Worm (Caenorhabditis elegans) whole organism, young adult: ENCODE measurements around the gene nhr-97.

Source experiments
- B0261.1 ChIP-seq: sonication (generic microtip); optimal IDR thresholded peaks from 2 replicates; lab custom pipeline; 2016; ENCODE audit warnings: mild to moderate bottlenecking, missing genetic modification characterization, moderate library complexity, missing compliant biosample characterization
- D2030.7 ChIP-seq: fragments of 200-800 bp; sonication (Bioruptor generic); IDR thresholded peaks from 2 replicates; pipeline ENCODE4 v1.3.6; 2022; ENCODE audit warnings: missing genetic modification reagents, missing genetic modification characterization, missing compliant biosample characterization
- F23B12.7 ChIP-seq: sonication (generic microtip); optimal IDR thresholded peaks from 2 replicates; lab custom pipeline; 2017; ENCODE audit warnings: missing genetic modification characterization, mild to moderate bottlenecking, missing compliant biosample characterization, antibody characterized with exemption, moderate library complexity; ENCODE audit not compliant: insufficient read depth
- F33H1.4 ChIP-seq: fragments of 200-800 bp; sonication (Bioruptor generic); IDR thresholded peaks from 2 replicates; pipeline ENCODE4 v1.3.6; 2022; ENCODE audit warnings: missing genetic modification reagents, missing genetic modification characterization, missing compliant biosample characterization
- F55B11.4 ChIP-seq: sonication (generic microtip); optimal IDR thresholded peaks from 2 replicates; lab custom pipeline; 2016; ENCODE audit warnings: missing compliant biosample characterization, missing genetic modification characterization, borderline replicate concordance; ENCODE audit not compliant: insufficient read depth
- K11D2.4 ChIP-seq: fragments of 200-800 bp; sonication (Bioruptor generic); IDR thresholded peaks from 2 replicates; pipeline ENCODE4 v1.3.6; 2022; ENCODE audit warnings: missing genetic modification reagents, missing genetic modification characterization, missing compliant biosample characterization
- K12H6.12 ChIP-seq: fragments of 200-800 bp; sonication (Bioruptor generic); optimal IDR thresholded peaks from 2 replicates; lab custom pipeline; 2018; ENCODE audit warnings: mild to moderate bottlenecking, missing genetic modification characterization, missing compliant biosample characterization
- T07F8.4 ChIP-seq: sonication (generic microtip); optimal IDR thresholded peaks from 2 replicates; lab custom pipeline; 2016; ENCODE audit warnings: mild to moderate bottlenecking, missing genetic modification characterization, moderate library complexity, missing compliant biosample characterization
- Y67H2A.10 ChIP-seq: fragments of 200-800 bp; sonication (Bioruptor generic); conservative IDR thresholded peaks from 2 replicates; pipeline ENCODE4 v1.3.6; 2022; ENCODE audit warnings: missing genetic modification reagents, missing genetic modification characterization, missing compliant biosample characterization
- ama-1 ChIP-seq, 3 experiments: fragments of 150-350 bp in 1 of 3; sonication (generic microtip) in 2 of 3; optimal IDR thresholded peaks; 2 replicates each; lab custom pipeline; 2014 to 2018; ENCODE audit warnings: missing biosample characterization in 2 of 3, missing genetic modification characterization in 2 of 3, missing genetic modification reagents in 2 of 3
- aptf-2 ChIP-seq: fragments of 200-800 bp; sonication (Bioruptor generic); conservative IDR thresholded peaks from 2 replicates; pipeline ENCODE4 v1.3.6; 2022; ENCODE audit warnings: missing genetic modification reagents, missing genetic modification characterization, missing compliant biosample characterization
- ccch-3 ChIP-seq: fragments of 200-800 bp; sonication (Bioruptor generic); optimal IDR thresholded peaks from 2 replicates; lab custom pipeline; 2018; ENCODE audit warnings: mild to moderate bottlenecking, missing genetic modification characterization, missing compliant biosample characterization
- cebp-1 ChIP-seq, 2 experiments: fragments of 200-800 bp in 1 of 2; sonication (Bioruptor generic) in 1 of 2; sonication (generic microtip) in 1 of 2; IDR thresholded peaks in 1 of 2; optimal IDR thresholded peaks in 1 of 2; 2 replicates each; pipeline versions ENCODE4 v1.3.6 to Lab custom; 2017 to 2022; ENCODE audit warnings: missing compliant biosample characterization in 2 of 2, missing genetic modification characterization in 2 of 2, mild to moderate bottlenecking in 1 of 2, missing genetic modification reagents in 1 of 2, moderate library complexity in 1 of 2
- ceh-100 ChIP-seq: fragments of 200-800 bp; sonication (Bioruptor generic); IDR thresholded peaks from 2 replicates; pipeline ENCODE4 v1.3.6; 2022; ENCODE audit warnings: missing genetic modification reagents, missing genetic modification characterization, missing compliant biosample characterization
- chd-7 ChIP-seq: sonication (generic microtip); optimal IDR thresholded peaks from 2 replicates; lab custom pipeline; 2016; ENCODE audit warnings: mild to moderate bottlenecking, missing genetic modification characterization, moderate library complexity, missing compliant biosample characterization
- dpff-1 ChIP-seq: sonication (generic microtip); optimal IDR thresholded peaks from 2 replicates; lab custom pipeline; 2017; ENCODE audit warnings: mild to moderate bottlenecking, missing genetic modification characterization, missing compliant biosample characterization
- dpl-1 ChIP-seq: fragments of 150-350 bp; optimal IDR thresholded peaks from 2 replicates; lab custom pipeline; 2014; ENCODE audit warnings: missing biosample characterization, missing genetic modification reagents, missing genetic modification characterization
- egrh-3 ChIP-seq: fragments of 200-800 bp; sonication (Bioruptor generic); IDR thresholded peaks from 2 replicates; pipeline ENCODE4 v1.3.6; 2022; ENCODE audit warnings: missing genetic modification reagents, missing genetic modification characterization, missing compliant biosample characterization
- ekl-4 ChIP-seq: fragments of 200-800 bp; sonication (Bioruptor generic); IDR thresholded peaks from 2 replicates; pipeline ENCODE4 v1.3.6; 2022; ENCODE audit warnings: missing genetic modification reagents, missing genetic modification characterization, missing compliant biosample characterization
- hlh-12 ChIP-seq: sonication (generic microtip); optimal IDR thresholded peaks from 2 replicates; lab custom pipeline; 2016; ENCODE audit warnings: missing genetic modification characterization, missing compliant biosample characterization
- hlh-26 ChIP-seq: fragments of 200-800 bp; sonication (Bioruptor generic); conservative IDR thresholded peaks from 2 replicates; pipeline ENCODE4 v1.3.6; 2022; ENCODE audit warnings: missing genetic modification reagents, missing genetic modification characterization, missing compliant biosample characterization
- hsf-1 ChIP-seq: fragments of 200-800 bp; sonication (Bioruptor generic); IDR thresholded peaks from 2 replicates; pipeline ENCODE4 v1.3.6; 2022; ENCODE audit warnings: missing genetic modification reagents, missing genetic modification characterization, missing compliant biosample characterization
- lir-1 ChIP-seq: fragments of 200-800 bp; sonication (Bioruptor generic); conservative IDR thresholded peaks from 2 replicates; pipeline ENCODE4 v1.3.6; 2022; ENCODE audit warnings: missing genetic modification reagents, missing genetic modification characterization, missing compliant biosample characterization
- madf-3 ChIP-seq: fragments of 200-800 bp; sonication (Bioruptor generic); IDR thresholded peaks from 2 replicates; pipeline ENCODE4 v1.3.6; 2022; ENCODE audit warnings: missing genetic modification reagents, missing genetic modification characterization, missing compliant biosample characterization
- madf-8 ChIP-seq: fragments of 200-800 bp; sonication (Bioruptor generic); conservative IDR thresholded peaks from 2 replicates; pipeline ENCODE4 v1.3.6; 2022; ENCODE audit warnings: missing genetic modification reagents, missing genetic modification characterization, missing compliant biosample characterization
- mel-28 ChIP-seq: sonication (generic microtip); optimal IDR thresholded peaks from 2 replicates; lab custom pipeline; 2016; ENCODE audit warnings: borderline replicate concordance, mild to moderate bottlenecking, missing genetic modification characterization, missing compliant biosample characterization
- nhr-179 ChIP-seq: sonication (generic microtip); optimal IDR thresholded peaks from 2 replicates; lab custom pipeline; 2016; ENCODE audit warnings: mild to moderate bottlenecking, missing genetic modification characterization, missing compliant biosample characterization
- nhr-27 ChIP-seq: fragments of 200-800 bp; sonication (Bioruptor generic); optimal IDR thresholded peaks from 2 replicates; lab custom pipeline; 2018; ENCODE audit warnings: mild to moderate bottlenecking, missing genetic modification characterization, moderate library complexity, missing compliant biosample characterization
- pbrm-1 ChIP-seq: fragments of 200-800 bp; sonication (Bioruptor generic); IDR thresholded peaks from 2 replicates; pipeline ENCODE4 v1.3.6; 2022; ENCODE audit warnings: missing genetic modification reagents, missing genetic modification characterization, missing compliant biosample characterization
- rcor-1 ChIP-seq: fragments of 200-800 bp; sonication (Bioruptor generic); IDR thresholded peaks from 2 replicates; pipeline ENCODE4 v1.3.6; 2022; ENCODE audit warnings: missing genetic modification reagents, missing genetic modification characterization, missing compliant biosample characterization
- rpc-1 ChIP-seq, 2 experiments: fragments of 150-350 bp in 1 of 2; sonication (generic microtip) in 1 of 2; optimal IDR thresholded peaks; 2 replicates each; lab custom pipeline; 2014 to 2018; ENCODE audit warnings: missing biosample characterization in 1 of 2, missing genetic modification characterization in 1 of 2, missing genetic modification reagents in 1 of 2, missing genotype in 1 of 2
- tbp1 ChIP-seq: fragments of 200-800 bp; sonication (Bioruptor generic); optimal IDR thresholded peaks from 2 replicates; lab custom pipeline; 2018; ENCODE audit warnings: mild to moderate bottlenecking, missing genetic modification characterization, missing compliant biosample characterization
- unc-130 ChIP-seq: sonication (generic microtip); optimal IDR thresholded peaks from 2 replicates; lab custom pipeline; 2016; ENCODE audit warnings: missing genetic modification reagents, missing genetic modification characterization, missing compliant biosample characterization
- unc-62 ChIP-seq: fragments of 150-350 bp; optimal IDR thresholded peaks from 2 replicates; lab custom pipeline; 2014; ENCODE audit warnings: missing biosample characterization, missing genetic modification reagents, missing genetic modification characterization
- xnd-1 ChIP-seq: sonication (generic microtip); optimal IDR thresholded peaks from 2 replicates; lab custom pipeline; 2016; ENCODE audit warnings: missing genotype, missing genetic modification reagents, missing genetic modification characterization, missing compliant biosample characterization
- zfh-2 ChIP-seq: fragments of 200-800 bp; sonication (Bioruptor generic); conservative IDR thresholded peaks from 2 replicates; pipeline ENCODE4 v1.3.6; 2022; ENCODE audit warnings: missing genetic modification reagents, missing genetic modification characterization, missing compliant biosample characterization
- ztf-26 ChIP-seq: sonication (generic microtip); optimal IDR thresholded peaks from 2 replicates; lab custom pipeline; 2017; ENCODE audit warnings: missing genetic modification characterization, missing compliant biosample characterization
- ztf-6 ChIP-seq: fragments of 200-800 bp; sonication (Bioruptor generic); IDR thresholded peaks from 2 replicates; pipeline ENCODE4 v1.3.6; 2022; ENCODE audit warnings: missing genetic modification reagents, missing genetic modification characterization, missing compliant biosample characterization

nhr-97 gene

ce11 chrIV:9757425-9757740, at the start of gene nhr-97:
nhr-97 (plus strand) TSS chrIV:9757641.
- TF ChIP-seq Y67H2A.10 (GFP tag; lab: Robert Waterston, UW) = no peak
- TF ChIP-seq dpff-1 = no peak
- TF ChIP-seq K11D2.4 (GFP tag; lab: Robert Waterston, UW) = no peak
- TF ChIP-seq ceh-100 (GFP tag; lab: Robert Waterston, UW) = no peak
- no peak for TF ChIP-seq rpc-1 (optimal IDR thresholded peaks at IDR 0.05; lab: Kevin White, UChicago)
- TF ChIP-seq rpc-1 (tag; optimal IDR thresholded peaks at IDR 0.05; lab: Kevin White, UChicago) = no peak
- TF ChIP-seq madf-8 (GFP tag; lab: Robert Waterston, UW) = no peak
- no peak for TF ChIP-seq ekl-4 (GFP tag; lab: Robert Waterston, UW)

DNA sequence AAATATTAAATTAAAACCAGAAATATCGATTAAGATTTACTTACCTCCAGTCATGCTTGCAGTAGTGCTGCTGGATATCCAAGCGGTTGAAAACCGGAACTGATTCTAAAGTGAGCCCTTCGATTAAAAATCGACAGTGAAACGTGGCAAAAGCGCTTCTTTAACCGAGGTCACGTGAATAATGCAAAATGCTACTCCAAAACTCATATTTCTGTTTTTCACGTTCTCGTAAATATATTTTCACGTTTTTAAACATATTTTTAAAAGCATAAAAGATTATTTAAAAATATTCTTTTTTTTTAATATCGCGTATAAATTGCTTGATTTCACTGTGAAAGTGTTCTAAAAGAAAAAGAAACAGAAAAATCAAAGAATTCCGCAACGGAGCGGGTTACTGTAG, 48.2 kb upstream of the nhr-97 start, which contains the start of gene ant-1.3:
ant-1.3 (minus strand) TSS at position 101 of the 400 bp plus-strand sequence.
- TF ChIP-seq lir-1 (no peak), ztf-6 (GFP tag; lab: Robert Waterston, UW) (no peak), ztf-26 (tag; lab: Kevin White, UChicago) (no peak), egrh-3 (GFP tag; lab: Robert Waterston, UW) (no peak), nhr-27 (tag; lab: Kevin White, UChicago) (no peak), F33H1.4 (GFP tag; lab: Robert Waterston, UW) (no peak), madf-3 (GFP tag; lab: Robert Waterston, UW) (no peak), dpl-1 (GFP tag; lab: Kevin White, UChicago) (no peak), aptf-2 (GFP tag; lab: Robert Waterston, UW) (no peak), D2030.7 (GFP tag; lab: Robert Waterston, UW) (no peak), nhr-179 (no peak), chd-7 (no peak), rcor-1 (GFP tag; lab: Robert Waterston, UW) (no peak), K12H6.12 (no peak), hlh-12 (tag; lab: Kevin White, UChicago) (no peak), unc-130 (GFP tag; lab: Kevin White, UChicago) (no peak), B0261.1 (tag; lab: Kevin White, UChicago) (no peak), F55B11.4 (no peak), ama-1 (optimal IDR thresholded peaks at IDR 0.05; lab: Kevin White, UChicago) (no peak), ama-1 (GFP tag; optimal IDR thresholded peaks at IDR 0.05; lab: Kevin White, UChicago) (no peak)

DNA sequence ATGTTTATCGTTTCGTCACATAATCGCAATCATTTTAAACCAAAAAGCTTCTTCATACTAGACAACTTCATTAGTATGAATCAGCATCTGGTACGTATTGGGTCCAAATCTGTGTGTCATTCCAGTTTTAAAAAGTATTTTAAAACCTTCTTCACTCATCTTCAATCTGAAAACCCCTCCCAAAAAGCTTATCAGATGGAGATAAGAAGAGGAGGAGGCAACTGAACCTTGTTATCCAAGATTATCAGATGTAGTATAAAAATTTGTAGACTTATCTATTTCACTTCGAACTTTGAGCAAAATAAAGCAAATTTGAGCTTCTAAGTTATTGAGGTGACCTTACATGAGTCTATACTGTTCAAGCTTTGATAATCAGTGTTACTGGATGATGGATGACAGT, 47.6 kb upstream of the nhr-97 start, which contains the start of gene nhr-38:
nhr-38 (plus strand) TSS at position 301 of the 400 bp plus-strand sequence.
- TF ChIP-seq tbp1 (GFP tag; lab: Kevin White, UChicago) = no peak
- no peak for TF ChIP-seq hlh-26 (GFP tag; lab: Robert Waterston, UW)
- TF ChIP-seq zfh-2 (GFP tag; lab: Robert Waterston, UW) = no peak
- TF ChIP-seq pbrm-1 = no peak
- no peak for TF ChIP-seq hsf-1 (GFP tag; lab: Robert Waterston, UW)
- TF ChIP-seq mel-28 (tag; lab: Kevin White, UChicago) = no peak
- TF ChIP-seq unc-62 (GFP tag; lab: Kevin White, UChicago) = no peak
- TF ChIP-seq ccch-3 (GFP tag; lab: Kevin White, UChicago) = no peak
- TF ChIP-seq xnd-1 (tag; lab: Kevin White, UChicago) = no peak
- TF ChIP-seq cebp-1 (GFP tag; IDR thresholded peaks at IDR 0.05; lab: Robert Waterston, UW) = no peak
- TF ChIP-seq cebp-1 (tag; optimal IDR thresholded peaks at IDR 0.05; lab: Kevin White, UChicago) = no peak
- no peak for TF ChIP-seq F23B12.7 (tag; lab: Kevin White, UChicago)
- no peak for TF ChIP-seq ceh-100 (GFP tag; lab: Robert Waterston, UW)
- no peak for TF ChIP-seq ztf-6 (GFP tag; lab: Robert Waterston, UW)
- no peak for TF ChIP-seq hlh-12 (tag; lab: Kevin White, UChicago)
- no peak for TF ChIP-seq T07F8.4
- TF ChIP-seq, all 124 proteins: peak for 0
